Worm (Caenorhabditis elegans) whole organism, L4 larva: ENCODE data around the gene rsp-4.

Experiments
- D1046.2 ChIP-seq: fragments of 200-800 bp; sonication (Bioruptor generic); IDR thresholded peaks from 2 replicates; pipeline ENCODE4 v1.3.6; 2022; ENCODE audit warnings: missing genetic modification characterization, missing compliant biosample characterization
- F10B5.3 ChIP-seq: sonication (generic microtip); optimal IDR thresholded peaks from 2 replicates; lab custom pipeline; 2016; ENCODE audit warnings: mild to moderate bottlenecking, missing genetic modification characterization, missing compliant biosample characterization
- F26F4.8 ChIP-seq: fragments of 200-800 bp; sonication (Bioruptor generic); conservative IDR thresholded peaks from 2 replicates; pipeline ENCODE4 v1.3.6; 2022; ENCODE audit warnings: missing genetic modification characterization, missing compliant biosample characterization
- F37D6.2 ChIP-seq: sonication (generic microtip); optimal IDR thresholded peaks from 2 replicates; lab custom pipeline; 2016; ENCODE audit warnings: mild to moderate bottlenecking, missing genetic modification characterization, missing compliant biosample characterization
- F49E8.2 ChIP-seq: sonication (generic microtip); optimal IDR thresholded peaks from 2 replicates; lab custom pipeline; 2016; ENCODE audit warnings: missing compliant biosample characterization, mild to moderate bottlenecking, missing genetic modification characterization, borderline replicate concordance
- T20F7.1 ChIP-seq: fragments of 200-800 bp; sonication (Bioruptor generic); optimal IDR thresholded peaks from 2 replicates; lab custom pipeline; 2018; ENCODE audit warnings: mild to moderate bottlenecking, missing genetic modification characterization, missing compliant biosample characterization
- T26A8.4 ChIP-seq: fragments of 200-800 bp; sonication (Bioruptor generic); IDR thresholded peaks from 2 replicates; pipeline ENCODE4 v1.3.6; 2022; ENCODE audit warnings: missing genetic modification characterization, missing compliant biosample characterization
- Y105C5A.15 ChIP-seq: fragments of 200-800 bp; sonication (Bioruptor generic); IDR thresholded peaks from 2 replicates; pipeline ENCODE4 v1.3.6; 2022; ENCODE audit warnings: missing genetic modification characterization, missing compliant biosample characterization
- Y48G9A.11 ChIP-seq: fragments of 200-800 bp; sonication (Bioruptor generic); IDR thresholded peaks from 2 replicates; pipeline ENCODE4 v1.3.6; 2022; ENCODE audit warnings: missing genetic modification reagents, missing genetic modification characterization, missing compliant biosample characterization
- Y5F2A.4 ChIP-seq: fragments of 200-800 bp; sonication (Bioruptor generic); optimal IDR thresholded peaks from 2 replicates; lab custom pipeline; 2018; ENCODE audit warnings: mild to moderate bottlenecking, missing genetic modification characterization, missing compliant biosample characterization
- Y75B8A.6 ChIP-seq: fragments of 200-800 bp; sonication (Bioruptor generic); IDR thresholded peaks from 2 replicates; pipeline ENCODE4 v1.3.6; 2022; ENCODE audit warnings: missing genetic modification reagents, missing genetic modification characterization, missing compliant biosample characterization
- ZK546.5 ChIP-seq, 2 experiments: sonication (generic microtip); optimal IDR thresholded peaks; 2 replicates each; lab custom pipeline; 2017; ENCODE audit warnings: missing biosample characterization in 2 of 2, missing genetic modification characterization in 2 of 2
- aly-2 ChIP-seq: sonication (generic microtip); optimal IDR thresholded peaks from 2 replicates; lab custom pipeline; 2018; ENCODE audit warnings: missing biosample characterization, missing genetic modification characterization
- ama-1 ChIP-seq: fragments of 150-350 bp; optimal IDR thresholded peaks from 2 replicates; lab custom pipeline; 2014; ENCODE audit warnings: inconsistent platforms, mixed read lengths
- attf-4 ChIP-seq: sonication (generic microtip); optimal IDR thresholded peaks from 3 replicates; lab custom pipeline; 2017; ENCODE audit warnings: missing biosample characterization, missing genetic modification characterization
- ceh-20 ChIP-seq: fragments of 200-800 bp; sonication (Bioruptor generic); IDR thresholded peaks from 2 replicates; pipeline ENCODE4 v1.3.6; 2022; ENCODE audit warnings: missing genetic modification reagents, missing genetic modification characterization, missing compliant biosample characterization
- ceh-28 ChIP-seq: fragments of 150-350 bp; optimal IDR thresholded peaks from 2 replicates; lab custom pipeline; 2014; ENCODE audit warnings: missing biosample characterization, missing genetic modification reagents, missing genetic modification characterization
- ceh-32 ChIP-seq: sonication (generic microtip); optimal IDR thresholded peaks from 2 replicates; lab custom pipeline; 2016; ENCODE audit warnings: mild to moderate bottlenecking, missing genetic modification characterization, missing compliant biosample characterization; ENCODE audit not compliant: poor library complexity
- ceh-44 ChIP-seq: fragments of 200-800 bp; sonication (Bioruptor generic); IDR thresholded peaks from 2 replicates; pipeline ENCODE4 v1.3.6; 2022; ENCODE audit warnings: missing genetic modification reagents, missing genetic modification characterization, missing compliant biosample characterization
- daf-12 ChIP-seq: fragments of 150-350 bp; optimal IDR thresholded peaks from 2 replicates; lab custom pipeline; 2014; ENCODE audit warnings: missing biosample characterization, missing genetic modification reagents, missing genetic modification characterization
- egl-27 ChIP-seq: sonication (generic microtip); optimal IDR thresholded peaks from 3 replicates; lab custom pipeline; 2017; ENCODE audit warnings: missing biosample characterization, missing genetic modification reagents, missing genetic modification characterization
- egl-43 ChIP-seq: fragments of 200-800 bp; sonication (Bioruptor generic); IDR thresholded peaks from 2 replicates; pipeline ENCODE4 v1.3.6; 2022; ENCODE audit warnings: missing genetic modification reagents, missing genetic modification characterization, missing compliant biosample characterization
- fkh-10 ChIP-seq: fragments of 150-350 bp; optimal IDR thresholded peaks from 2 replicates; lab custom pipeline; 2014; ENCODE audit warnings: missing biosample characterization, missing genetic modification reagents, missing genetic modification characterization
- fos-1 ChIP-seq: fragments of 150-350 bp; optimal IDR thresholded peaks from 2 replicates; lab custom pipeline; 2014; ENCODE audit warnings: missing biosample characterization, missing genetic modification characterization
- gei-8 ChIP-seq: fragments of 200-800 bp; sonication (Bioruptor generic); optimal IDR thresholded peaks from 2 replicates; lab custom pipeline; 2018; ENCODE audit warnings: mild to moderate bottlenecking, missing genetic modification characterization, missing compliant biosample characterization
- hif-1 ChIP-seq, 2 experiments: sonication (generic microtip); optimal IDR thresholded peaks; 2 replicates each; lab custom pipeline; 2016 to 2017; ENCODE audit warnings: missing compliant biosample characterization in 2 of 2, missing genetic modification characterization in 2 of 2, missing genetic modification reagents in 2 of 2, missing genotype in 2 of 2, mild to moderate bottlenecking in 1 of 2
- hlh-30 ChIP-seq: sonication (generic microtip); optimal IDR thresholded peaks from 2 replicates; lab custom pipeline; 2017; ENCODE audit warnings: antibody characterized with exemption, mild to moderate bottlenecking, missing genetic modification characterization, missing compliant biosample characterization; ENCODE audit not compliant: insufficient read depth
- hmg-1.1 ChIP-seq: fragments of 200-800 bp; sonication (Bioruptor generic); IDR thresholded peaks from 2 replicates; pipeline ENCODE4 v1.3.6; 2022; ENCODE audit warnings: missing genetic modification reagents, missing genetic modification characterization, missing compliant biosample characterization
- jun-1 ChIP-seq: fragments of 150-350 bp; optimal IDR thresholded peaks from 2 replicates; lab custom pipeline; 2014; ENCODE audit warnings: missing biosample characterization, missing genetic modification reagents, missing genetic modification characterization
- lin-1 ChIP-seq: fragments of 200-800 bp; sonication (Bioruptor generic); IDR thresholded peaks from 2 replicates; pipeline ENCODE4 v1.3.6; 2022; ENCODE audit warnings: missing genetic modification reagents, missing genetic modification characterization, missing compliant biosample characterization
- lin-15B ChIP-seq: fragments of 150-350 bp; sonication (generic microtip); optimal IDR thresholded peaks from 3 replicates; lab custom pipeline; 2014; ENCODE audit warnings: missing biosample characterization, missing genetic modification characterization
- lin-29 ChIP-seq: fragments of 200-800 bp; sonication (Bioruptor generic); IDR thresholded peaks from 2 replicates; pipeline ENCODE4 v1.3.6; 2022; ENCODE audit warnings: missing genetic modification reagents, missing genetic modification characterization, missing compliant biosample characterization
- lin-39 ChIP-seq: fragments of 150-350 bp; optimal IDR thresholded peaks from 2 replicates; lab custom pipeline; 2014; ENCODE audit warnings: missing biosample characterization, missing genetic modification reagents, missing genetic modification characterization
- madf-9 ChIP-seq: fragments of 200-800 bp; sonication (Bioruptor generic); conservative IDR thresholded peaks from 2 replicates; pipeline ENCODE4 v1.3.6; 2022; ENCODE audit warnings: missing genetic modification reagents, missing genetic modification characterization, missing compliant biosample characterization
- mdl-1 ChIP-seq, 2 experiments: fragments of 150-350 bp in 1 of 2; sonication (generic microtip) in 1 of 2; optimal IDR thresholded peaks; 2 replicates each; lab custom pipeline; 2014 to 2017; ENCODE audit warnings: missing biosample characterization in 2 of 2, missing genetic modification characterization in 2 of 2
- mdt-29 ChIP-seq: fragments of 200-800 bp; sonication (Bioruptor generic); IDR thresholded peaks from 2 replicates; pipeline ENCODE4 v1.3.6; 2022; ENCODE audit warnings: missing genetic modification reagents, missing genetic modification characterization, missing compliant biosample characterization
- mep-1 ChIP-seq: fragments of 150-350 bp; sonication (generic microtip); optimal IDR thresholded peaks from 3 replicates; lab custom pipeline; 2014; ENCODE audit warnings: missing biosample characterization, missing genetic modification characterization
- mxl-3 ChIP-seq: fragments of 200-800 bp; sonication (Bioruptor generic); optimal IDR thresholded peaks from 2 replicates; lab custom pipeline; 2018; ENCODE audit warnings: mild to moderate bottlenecking, missing genetic modification characterization, missing compliant biosample characterization
- nhr-111 ChIP-seq: fragments of 200-800 bp; sonication (Bioruptor generic); optimal IDR thresholded peaks from 2 replicates; lab custom pipeline; 2018; ENCODE audit warnings: mild to moderate bottlenecking, missing genetic modification characterization, missing compliant biosample characterization
- nhr-25 ChIP-seq: sonication (generic microtip); optimal IDR thresholded peaks from 2 replicates; lab custom pipeline; 2017; ENCODE audit warnings: missing genetic modification characterization, mild to moderate bottlenecking, missing compliant biosample characterization, antibody characterized with exemption, moderate library complexity, borderline replicate concordance; ENCODE audit not compliant: insufficient read depth
- nhr-41 ChIP-seq: fragments of 200-800 bp; sonication (Bioruptor generic); IDR thresholded peaks from 2 replicates; pipeline ENCODE4 v1.3.6; 2022; ENCODE audit warnings: missing genetic modification reagents, missing genetic modification characterization, missing compliant biosample characterization
- nhr-42 ChIP-seq: fragments of 200-800 bp; sonication (Bioruptor generic); IDR thresholded peaks from 2 replicates; pipeline ENCODE4 v1.3.6; 2022; ENCODE audit warnings: missing genetic modification characterization, missing compliant biosample characterization
- nhr-48 ChIP-seq: sonication (generic microtip); optimal IDR thresholded peaks from 2 replicates; lab custom pipeline; 2016; ENCODE audit warnings: mild to moderate bottlenecking, missing genetic modification characterization, missing compliant biosample characterization
- nhr-6 ChIP-seq: fragments of 150-350 bp; optimal IDR thresholded peaks from 2 replicates; lab custom pipeline; 2014; ENCODE audit warnings: missing biosample characterization, missing genetic modification characterization
- saeg-2 ChIP-seq: fragments of 200-800 bp; sonication (Bioruptor generic); IDR thresholded peaks from 2 replicates; pipeline ENCODE4 v1.3.6; 2022; ENCODE audit warnings: missing genetic modification reagents, missing genetic modification characterization, missing compliant biosample characterization
- skn-1 ChIP-seq: fragments of 150-350 bp; optimal IDR thresholded peaks from 2 replicates; lab custom pipeline; 2014; ENCODE audit warnings: missing biosample characterization, missing genetic modification characterization
- spr-3 ChIP-seq: fragments of 200-800 bp; sonication (Bioruptor generic); optimal IDR thresholded peaks from 2 replicates; lab custom pipeline; 2018; ENCODE audit warnings: mild to moderate bottlenecking, missing genetic modification characterization, missing compliant biosample characterization
- tag-97 ChIP-seq: fragments of 200-800 bp; sonication (Bioruptor generic); IDR thresholded peaks from 2 replicates; pipeline ENCODE4 v1.3.6; 2022; ENCODE audit warnings: missing genetic modification characterization, missing compliant biosample characterization
- zfp-3 ChIP-seq: fragments of 200-800 bp; sonication (Bioruptor generic); conservative IDR thresholded peaks from 2 replicates; pipeline ENCODE4 v1.3.6; 2022; ENCODE audit warnings: missing genetic modification reagents, missing genetic modification characterization, missing compliant biosample characterization
- zip-2 ChIP-seq: fragments of 150-350 bp; optimal IDR thresholded peaks from 2 replicates; lab custom pipeline; 2014; ENCODE audit warnings: missing biosample characterization, missing genetic modification characterization
- ztf-7 ChIP-seq: fragments of 150-350 bp; optimal IDR thresholded peaks from 2 replicates; lab custom pipeline; 2014; ENCODE audit warnings: missing biosample characterization, missing genetic modification characterization

rsp-4 gene

DNA sequence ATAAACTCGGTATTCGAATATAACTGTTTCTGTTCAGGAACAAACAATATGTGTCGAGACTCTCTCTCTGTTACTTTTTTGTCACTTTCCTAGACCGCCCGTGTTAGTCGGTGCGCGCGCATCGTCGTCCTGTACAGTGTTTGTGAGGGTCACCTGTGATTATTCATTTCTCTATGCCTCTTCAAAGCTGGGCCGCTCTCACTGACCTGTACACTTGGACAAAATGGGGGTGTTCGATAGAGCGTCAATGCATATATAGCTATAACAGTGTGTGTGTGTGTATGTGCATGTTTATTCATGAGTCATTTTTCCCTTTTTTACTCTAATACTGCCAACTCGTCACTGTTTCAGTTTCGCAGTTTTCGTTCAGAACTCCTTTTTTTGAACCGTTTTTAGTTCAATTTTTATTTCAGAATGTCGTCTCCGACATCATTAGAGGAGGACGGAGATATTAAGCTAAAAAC is 9.0 kb downstream of the rsp-4 start, which contains the start of gene pkc-3 (continued):
- TF ChIP-seq mdl-1 (tag; optimal IDR thresholded peaks at IDR 0.05; lab: Kevin White, UChicago): peak; percentile 7 to 47
- no peak for TF ChIP-seq nhr-48 (tag; lab: Kevin White, UChicago)
- peak; percentile 70 for TF ChIP-seq ama-1
- TF ChIP-seq fkh-10 (GFP tag; lab: Kevin White, UChicago): no peak
- no peak for TF ChIP-seq ceh-20 (GFP tag; lab: Robert Waterston, UW)
- TF ChIP-seq F49E8.2: no peak
- no peak for TF ChIP-seq lin-15B (tag; lab: Kevin White, UChicago)
- 0 out of 2 replicates have a peak, but pooled peaks have one; percentile 20 for TF ChIP-seq mdt-29 (GFP tag; lab: Robert Waterston, UW)
- TF ChIP-seq F37D6.2: no peak
- peak; percentile 35; the same call in 1 of the 2 replicates for TF ChIP-seq madf-9
- peak; percentile 61; the same call in 1 of the 2 replicates for TF ChIP-seq zfp-3 (GFP tag; lab: Robert Waterston, UW)
- TF ChIP-seq nhr-111 (GFP tag; lab: Kevin White, UChicago): no peak
- no peak for TF ChIP-seq egl-27 (tag; lab: Kevin White, UChicago)
- no peak for TF ChIP-seq lin-39 (tag; lab: Kevin White, UChicago)
- no peak for TF ChIP-seq D1046.2 (GFP tag; lab: Robert Waterston, UW)
- TF ChIP-seq nhr-42 (GFP tag; lab: Robert Waterston, UW): peak; percentile 36; the same call in 1 of the 2 replicates
- TF ChIP-seq hif-1 (tag; optimal IDR thresholded peaks at IDR 0.05; lab: Kevin White, UChicago): peak; percentile 22
- TF ChIP-seq nhr-41 (GFP tag; lab: Robert Waterston, UW): peak; percentile 87
- no peak for TF ChIP-seq Y105C5A.15 (GFP tag; lab: Robert Waterston, UW)
- TF ChIP-seq nhr-6 (tag; lab: Kevin White, UChicago): peak; percentile 93
- TF ChIP-seq saeg-2 (GFP tag; lab: Robert Waterston, UW): no peak
- no peak for TF ChIP-seq attf-4 (tag; lab: Kevin White, UChicago)
- TF ChIP-seq egl-43 (GFP tag; lab: Robert Waterston, UW): no peak
- TF ChIP-seq ztf-7 (tag; lab: Kevin White, UChicago): no peak
- TF ChIP-seq Y75B8A.6: 0 out of 2 replicates have a peak, but pooled peaks have one; percentile 27
- peak; percentile 52; the same call in 1 of the 2 replicates for TF ChIP-seq hmg-1.1 (GFP tag; lab: Robert Waterston, UW)
- peak; percentile 77 for TF ChIP-seq gei-8 (GFP tag; lab: Kevin White, UChicago)
- TF ChIP-seq T20F7.1 (GFP tag; lab: Kevin White, UChicago): peak; percentile 76
- no peak for TF ChIP-seq skn-1 (tag; lab: Kevin White, UChicago)
- TF ChIP-seq lin-29 (GFP tag; lab: Robert Waterston, UW): no peak
- no peak for TF ChIP-seq ceh-44
- peak; percentile 83 for TF ChIP-seq hlh-30 (tag; lab: Kevin White, UChicago)
- TF ChIP-seq T26A8.4 (GFP tag; lab: Robert Waterston, UW): peak; percentile 78
- TF ChIP-seq daf-12 (tag; lab: Kevin White, UChicago): no peak
- TF ChIP-seq lin-1 (GFP tag; lab: Robert Waterston, UW): 0 out of 2 replicates have a peak, but pooled peaks have one; percentile 53
- no peak for TF ChIP-seq Y5F2A.4 (GFP tag; lab: Kevin White, UChicago)
- TF ChIP-seq fos-1 (tag; lab: Kevin White, UChicago): no peak
- TF ChIP-seq ceh-28: no peak
- TF ChIP-seq jun-1 (tag; lab: Kevin White, UChicago): peak; percentile 40
- no peak for TF ChIP-seq F26F4.8
- TF ChIP-seq mep-1 (tag; lab: Kevin White, UChicago): peak; percentile 86
- TF ChIP-seq tag-97 (GFP tag; lab: Robert Waterston, UW): no peak
- TF ChIP-seq ZK546.5 (tag; optimal IDR thresholded peaks at IDR 0.05; lab: Kevin White, UChicago): no peak
- no peak for TF ChIP-seq Y48G9A.11 (GFP tag; lab: Robert Waterston, UW)
- TF ChIP-seq zip-2 (tag; lab: Kevin White, UChicago): no peak
- peak; percentile 42 for TF ChIP-seq spr-3 (GFP tag; lab: Kevin White, UChicago)
- TF ChIP-seq aly-2: no peak
- TF ChIP-seq F10B5.3 (tag; lab: Kevin White, UChicago): no peak
- TF ChIP-seq mxl-3 (GFP tag; lab: Kevin White, UChicago): peak; percentile 86
- TF ChIP-seq nhr-25 (tag; lab: Kevin White, UChicago): peak; percentile 95
- no peak for TF ChIP-seq ceh-32 (tag; lab: Kevin White, UChicago)
